Fruit fly (Drosophila melanogaster): ENCODE data around the gene CG34287.
A peak's percentile ranks its signal among the peaks of the same experiment; 100 is the strongest.

CG34287 gene

dm6 chr3R:5877367-5877766 lies 24.2 kb downstream of the CG34287 start:
- TF ChIP-seq Dfd (GFP tag; optimal IDR thresholded peaks at IDR 0.05) (peak; percentile 95), sv (GFP tag; optimal IDR thresholded peaks at IDR 0.05) (no peak)

dm6 chr3R:5881308-5881707 lies 28.2 kb downstream of the CG34287 start:
- TF ChIP-seq dsf (GFP tag; optimal IDR thresholded peaks at IDR 0.05; ENCODE audit: borderline replicate concordance) (no peak), woc (GFP tag; optimal IDR thresholded peaks at IDR 0.05) (no peak), rgr (GFP tag; optimal IDR thresholded peaks at IDR 0.05) (no peak), fru (GFP tag; optimal IDR thresholded peaks at IDR 0.05) (no peak), brk (GFP tag; optimal IDR thresholded peaks at IDR 0.05) (no peak), dmrt93B (GFP tag; optimal IDR thresholded peaks at IDR 0.05) (no peak), psq (GFP tag; optimal IDR thresholded peaks at IDR 0.05) (no peak), Vsx2 (GFP tag; optimal IDR thresholded peaks at IDR 0.05; ENCODE audit: partially characterized antibody) (no peak), Dfd (GFP tag; optimal IDR thresholded peaks at IDR 0.05) (no peak), tai (GFP tag; optimal IDR thresholded peaks at IDR 0.05) (no peak), HLH106 (tag; optimal IDR thresholded peaks at IDR 0.05) (no peak), Mio (GFP tag; optimal IDR thresholded peaks at IDR 0.05) (no peak), GATAd (GFP tag; optimal IDR thresholded peaks at IDR 0.05) (no peak), ey (GFP tag; optimal IDR thresholded peaks at IDR 0.05) (no peak), usp (GFP tag; optimal IDR thresholded peaks at IDR 0.05) (no peak), Myc (optimal IDR thresholded peaks at IDR 0.05) (no peak), Sp1 (GFP tag; optimal IDR thresholded peaks at IDR 0.05) (no peak), Hr83 (GFP tag; optimal IDR thresholded peaks at IDR 0.05; ENCODE audit: poor library complexity, severe bottlenecking) (no peak), foxo (GFP tag; optimal IDR thresholded peaks at IDR 0.05) (no peak), Hr78 (GFP tag; optimal IDR thresholded peaks at IDR 0.05) (no peak)

Measured in whole organism, wandering third instar larva.